In genomic region chrX:7526914-7527313, dm6 we compare ENCODE assay signal across 2 fruit fly cellular contexts.
A peak's percentile ranks its signal among the peaks of the same experiment; 100 is the strongest.
TF ChIP-seq lines count a peak whose summit lies in the region.

No protein-coding gene starts in this region.

- no peak for TF ChIP-seq CTCF in whole organism, embryonic (GFP tag; optimal IDR thresholded peaks at IDR 0.05; lab: Kevin White, UChicago)

TF ChIP-seq in whole organism, embryonic, 481 proteins besides CTCF, POLR2A, EP300 and RAD21:
- peak; percentile 91 for TF ChIP-seq Ets65A (GFP tag; lab: Kevin White, UChicago)
- TF ChIP-seq gem (tag; optimal IDR thresholded peaks at IDR 0.05; lab: Kevin White, UChicago), result peak; percentile 15
- no peak for TF ChIP-seq BtbVII (GFP tag; optimal IDR thresholded peaks at IDR 0.05; lab: Kevin White, UChicago)
- TF ChIP-seq Med (GFP tag; lab: Kevin White, UChicago), result peak; percentile 55
- peak; percentile 79 for TF ChIP-seq CG8281 (tag; optimal IDR thresholded peaks at IDR 0.05; lab: Kevin White, UChicago)
- no peak for TF ChIP-seq MTF-1 (GFP tag; optimal IDR thresholded peaks at IDR 0.05; lab: Kevin White, UChicago; ENCODE audit: borderline replicate concordance)
- no peak for TF ChIP-seq tin (GFP tag; optimal IDR thresholded peaks at IDR 0.05; lab: Kevin White, UChicago)
- TF ChIP-seq CG1603 (tag; optimal IDR thresholded peaks at IDR 0.05; lab: Kevin White, UChicago), result peak; percentile 25
- TF ChIP-seq Gug (GFP tag; IDR thresholded peaks at IDR 0.05; lab: Robert Waterston, UW), result no peak

TF ChIP-seq in whole organism, prepupa, 60 proteins besides CTCF, POLR2A, EP300 and RAD21:
- TF ChIP-seq Eip78C (GFP tag; lab: Kevin White, UChicago), result peak; percentile 28
- TF ChIP-seq CG8319 (GFP tag; optimal IDR thresholded peaks at IDR 0.05; lab: Kevin White, UChicago), result no peak
